Worm (Caenorhabditis elegans): ENCODE measurements around the gene nas-23.

DNA sequence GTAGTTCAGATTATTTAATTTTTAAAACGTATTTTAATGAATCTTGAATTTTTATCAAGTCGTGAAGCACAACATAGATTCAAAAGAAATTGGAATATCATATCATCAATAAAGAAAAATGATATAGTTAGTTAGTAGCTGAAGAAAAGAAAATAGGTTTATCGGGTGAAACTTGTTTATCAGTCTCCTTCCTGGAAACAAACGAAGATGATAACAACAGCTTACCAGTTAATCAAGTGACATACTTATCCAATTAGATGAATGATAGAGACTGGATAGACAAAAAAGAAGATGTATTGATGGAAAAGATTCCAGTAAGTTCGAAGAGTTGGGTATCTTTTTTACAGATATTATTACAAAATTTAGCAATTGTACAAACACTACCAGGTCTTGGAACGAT lies 49.5 kb upstream of the nas-23 start:
- TF ChIP-seq zip-8 (tag; optimal IDR thresholded peaks at IDR 0.05) (no peak), snpc-4 (tag; optimal IDR thresholded peaks at IDR 0.05) (no peak), M03D4.4 (tag; optimal IDR thresholded peaks at IDR 0.05) (no peak), nhr-237 (tag; optimal IDR thresholded peaks at IDR 0.05) (no peak), unc-62 (GFP tag; optimal IDR thresholded peaks at IDR 0.05) (no peak), sptf-1 (tag; optimal IDR thresholded peaks at IDR 0.05) (no peak), nhr-28 (tag; optimal IDR thresholded peaks at IDR 0.05) (no peak), mab-5 (tag; optimal IDR thresholded peaks at IDR 0.05) (no peak), cnd-1 (tag; optimal IDR thresholded peaks at IDR 0.05) (no peak), mls-2 (tag; optimal IDR thresholded peaks at IDR 0.05) (no peak), elt-1 (tag; optimal IDR thresholded peaks at IDR 0.05; ENCODE audit: borderline replicate concordance, insufficient read depth) (no peak), ztf-11 (tag; optimal IDR thresholded peaks at IDR 0.05) (no peak)

Data from whole organism, mixed stage, embryonic.